Worm (Caenorhabditis elegans): Measurements from ENCODE around the gene his-4.
"Not testable (repeated sequence)": the region's sequence is repeated elsewhere in the genome, so short reads cannot be mapped to it uniquely, and the experiment has no call there.

Gene his-4

DNA sequence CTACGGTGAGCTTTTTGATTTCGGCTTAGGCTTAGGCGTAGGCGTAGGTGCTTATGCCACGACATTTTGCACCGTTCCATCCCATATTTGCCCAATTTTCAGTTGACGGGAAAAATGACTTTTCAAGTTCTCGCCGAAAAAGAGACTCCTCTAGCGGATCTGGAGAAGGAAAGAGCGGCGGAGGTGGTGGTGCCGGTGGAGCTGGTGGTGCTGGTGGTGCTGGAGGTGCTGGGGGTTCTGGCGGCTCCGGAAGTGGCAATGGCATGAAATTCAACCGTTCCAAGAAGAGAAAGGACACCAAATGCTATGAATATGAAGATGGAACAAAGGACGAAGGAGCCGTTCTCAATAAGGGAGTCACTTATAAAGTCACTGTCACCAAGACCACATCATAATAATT, 6.7 kb upstream of the his-4 start:
- no peak for TF ChIP-seq unc-62 (GFP tag; optimal IDR thresholded peaks at IDR 0.05)

ce11 chrV:16046573-16046972, 6.3 kb upstream of the his-4 start, which contains the start of gene ZK285.2:
ZK285.2 (plus strand) TSS chrV:16046873.
- no peak for TF ChIP-seq unc-62 (GFP tag; optimal IDR thresholded peaks at IDR 0.05)

DNA sequence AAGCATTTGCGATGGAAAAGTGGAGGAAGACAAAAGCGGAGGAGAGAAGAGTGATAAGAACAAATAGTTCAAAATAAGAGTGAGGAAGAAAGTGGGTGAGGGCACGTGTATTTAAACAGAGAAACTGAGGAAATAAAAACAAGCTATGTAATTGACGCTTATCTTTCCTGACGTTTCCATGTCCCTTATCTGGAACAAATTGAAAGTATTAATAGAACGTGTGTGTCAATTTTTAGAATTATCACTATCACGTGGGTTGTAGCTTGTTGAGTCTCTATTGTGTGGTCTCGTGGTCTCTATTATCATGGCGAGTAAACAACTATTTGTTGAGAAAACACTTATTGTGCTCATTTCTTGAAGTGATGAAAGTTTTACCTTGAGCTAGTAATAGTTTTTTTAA, 5.5 kb upstream of the his-4 start, which contains the start of gene T10C6.15:
Gene T10C6.15 (minus strand): TSS at position 104 of the 400 bp plus-strand sequence.
- no peak for TF ChIP-seq unc-62 (GFP tag; optimal IDR thresholded peaks at IDR 0.05)

- no peak for TF ChIP-seq unc-62 (GFP tag; optimal IDR thresholded peaks at IDR 0.05)
Observed at ce11 chrV:16043686-16044085, 3.4 kb upstream of the his-4 start.

DNA sequence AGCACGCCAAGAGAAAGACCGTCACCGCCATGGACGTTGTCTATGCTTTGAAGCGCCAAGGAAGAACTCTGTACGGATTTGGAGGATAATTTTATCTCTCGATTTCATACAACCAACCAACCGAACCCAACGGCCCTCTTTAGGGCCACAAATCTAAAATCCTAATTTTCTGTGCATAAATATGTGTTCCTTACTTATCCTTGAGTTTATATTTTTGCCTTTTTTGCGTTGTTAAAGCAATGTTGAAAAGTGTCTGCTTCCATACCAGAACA, 2.4 kb upstream of the his-4 start:
- no peak for TF ChIP-seq unc-62 (GFP tag; optimal IDR thresholded peaks at IDR 0.05)

DNA sequence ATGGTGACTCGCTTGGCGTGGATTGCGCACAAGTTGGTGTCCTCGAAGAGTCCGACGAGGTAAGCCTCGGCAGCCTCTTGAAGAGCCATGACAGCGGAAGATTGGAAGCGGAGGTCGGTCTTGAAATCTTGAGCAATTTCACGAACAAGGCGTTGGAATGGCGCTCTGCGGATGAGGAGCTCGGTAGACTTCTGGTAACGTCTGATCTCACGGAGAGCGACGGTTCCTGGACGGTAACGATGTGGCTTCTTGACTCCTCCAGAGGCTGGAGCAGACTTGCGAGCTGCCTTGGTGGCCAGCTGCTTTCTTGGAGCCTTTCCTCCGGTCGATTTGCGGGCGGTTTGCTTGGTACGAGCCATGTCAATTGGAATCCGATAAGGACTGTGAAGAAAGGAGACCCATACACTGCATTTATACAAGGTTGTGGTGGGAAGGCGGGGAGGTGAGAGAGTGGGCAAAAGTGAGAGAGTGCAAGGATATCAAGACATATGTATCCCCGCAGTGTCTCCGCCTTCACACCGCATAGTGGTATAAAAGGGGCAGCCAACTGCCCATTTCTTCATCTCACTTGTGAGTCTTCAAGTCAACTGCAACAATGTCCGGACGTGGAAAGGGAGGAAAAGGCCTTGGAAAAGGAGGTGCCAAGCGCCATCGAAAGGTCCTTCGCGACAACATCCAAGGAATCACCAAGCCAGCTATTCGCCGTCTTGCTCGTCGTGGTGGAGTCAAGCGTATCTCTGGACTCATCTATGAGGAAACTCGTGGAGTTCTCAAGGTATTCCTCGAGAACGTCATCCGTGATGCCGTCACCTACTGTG, 1.8 kb upstream of the his-4 start, which contains the start of the genes his-2 and his-1:
Gene his-2 (minus strand): TSS at position 359 of the 818 bp plus-strand sequence.
Gene his-1 (plus strand): TSS at position 596 of the 818 bp plus-strand sequence.
- not testable (repeated sequence) for TF ChIP-seq unc-62 (GFP tag; optimal IDR thresholded peaks at IDR 0.05)

DNA sequence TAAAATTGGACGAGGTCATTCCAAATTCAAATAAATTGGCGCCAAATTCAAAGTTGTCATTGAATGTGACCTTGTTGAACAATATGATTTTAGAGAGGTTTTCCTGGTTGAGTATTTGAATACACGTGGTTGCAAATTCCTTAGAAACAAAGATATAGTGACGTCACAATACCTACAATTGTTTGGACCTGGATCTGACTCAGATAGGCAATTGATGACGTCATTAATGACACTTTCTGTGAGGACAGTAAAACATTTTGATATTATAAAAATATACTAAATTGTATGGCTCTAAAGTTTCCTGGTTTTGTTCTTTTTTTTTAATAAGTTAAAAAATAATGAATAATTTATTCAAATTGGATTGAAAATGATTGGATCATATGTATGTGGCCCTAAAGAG, 1.1 kb upstream of the his-4 start:
- TF ChIP-seq unc-62 (GFP tag; optimal IDR thresholded peaks at IDR 0.05), result no peak

ce11 chrV:16036166-16036565, 4.1 kb downstream of the his-4 start, which contains the start of gene T10C6.10:
T10C6.10 (plus strand) TSS chrV:16036413.
- no peak for TF ChIP-seq unc-62 (GFP tag; optimal IDR thresholded peaks at IDR 0.05)

ce11 chrV:16033491-16033890, 6.8 kb downstream of the his-4 start:
- TF ChIP-seq unc-62 (GFP tag; optimal IDR thresholded peaks at IDR 0.05), result no peak

- no peak for TF ChIP-seq unc-62 (GFP tag; optimal IDR thresholded peaks at IDR 0.05)
Observed at ce11 chrV:16032761-16033160, 7.6 kb downstream of the his-4 start, which contains the start of gene T10C6.16. T10C6.16 (minus strand) TSS chrV:16033005.

DNA sequence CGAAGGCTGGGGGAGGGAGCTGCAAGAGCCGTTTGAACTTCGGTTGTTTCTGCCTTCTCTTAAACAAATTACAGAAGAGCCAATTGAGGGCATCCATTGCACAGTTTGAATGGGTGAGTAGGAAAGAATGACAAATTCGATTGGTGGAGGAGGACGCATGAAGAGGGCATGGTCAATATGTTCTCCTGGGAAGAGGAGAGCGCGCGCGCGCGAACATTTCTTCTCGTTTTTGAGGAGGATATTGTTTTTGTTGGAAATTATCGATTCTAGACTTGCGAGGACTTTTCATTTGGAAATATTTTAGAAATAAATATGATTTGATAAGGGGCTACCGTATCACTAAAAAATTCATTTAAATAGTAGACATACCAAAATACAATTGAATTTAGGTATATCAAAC, 8.7 kb downstream of the his-4 start, which contains the start of gene T10C6.7:
Gene T10C6.7 (minus strand): TSS at position 143 of the 400 bp plus-strand sequence.
- no peak for TF ChIP-seq unc-62 (GFP tag; optimal IDR thresholded peaks at IDR 0.05)

ce11 chrV:16029237-16029636, 11.1 kb downstream of the his-4 start:
- TF ChIP-seq unc-62 (GFP tag; optimal IDR thresholded peaks at IDR 0.05), result no peak

DNA sequence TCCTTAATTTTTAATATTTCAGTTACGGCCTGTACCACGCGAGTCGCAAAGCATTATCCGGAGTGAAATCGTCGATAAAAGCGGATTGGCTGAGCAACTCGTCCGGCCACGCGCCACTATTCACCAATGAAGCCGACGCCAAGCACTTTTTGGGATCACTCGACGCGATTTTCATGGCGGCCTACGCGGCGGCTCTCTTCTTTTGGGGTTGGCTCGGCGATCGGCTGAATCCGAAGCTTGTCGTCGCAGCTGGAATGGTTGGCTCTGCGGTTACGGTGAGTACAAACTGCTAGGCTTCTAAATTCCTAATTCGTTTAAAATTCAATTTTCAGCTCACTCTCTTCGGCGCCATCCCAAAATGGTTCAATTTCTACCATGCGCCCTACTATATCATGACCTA, 15.4 kb downstream of the his-4 start:
- TF ChIP-seq unc-62 (GFP tag; optimal IDR thresholded peaks at IDR 0.05), result no peak

ce11 chrV:16024300-16024699, 16.0 kb downstream of the his-4 start, which contains the start of gene T10C6.6:
T10C6.6 (plus strand) TSS chrV:16024326.
- no peak for TF ChIP-seq unc-62 (GFP tag; optimal IDR thresholded peaks at IDR 0.05)

- no peak for TF ChIP-seq unc-62 (GFP tag; optimal IDR thresholded peaks at IDR 0.05)
Observed at ce11 chrV:16023559-16023958, 16.8 kb downstream of the his-4 start.

DNA sequence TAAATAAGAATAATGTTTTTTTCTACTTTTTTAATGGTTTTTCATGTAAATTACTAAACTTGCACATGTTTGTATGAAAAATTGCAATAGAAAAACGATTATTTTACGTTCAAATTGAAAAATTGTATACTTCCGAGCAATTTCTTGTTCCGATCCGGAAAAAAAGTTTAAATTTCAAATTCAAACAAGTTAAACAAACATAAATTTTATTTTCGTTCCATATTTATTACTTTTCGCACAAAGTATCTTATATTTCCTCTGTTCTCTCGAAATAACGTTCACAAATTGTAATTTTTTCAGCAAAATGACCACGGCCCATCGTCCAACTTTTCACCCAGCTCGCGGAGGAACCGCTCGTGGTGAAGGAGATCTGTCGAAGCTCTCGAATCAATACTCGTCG, 17.3 kb downstream of the his-4 start, which contains the start of gene cwc-15:
Gene cwc-15 (plus strand): TSS at position 301 of the 400 bp plus-strand sequence.
- TF ChIP-seq unc-62 (GFP tag; optimal IDR thresholded peaks at IDR 0.05), result no peak

DNA sequence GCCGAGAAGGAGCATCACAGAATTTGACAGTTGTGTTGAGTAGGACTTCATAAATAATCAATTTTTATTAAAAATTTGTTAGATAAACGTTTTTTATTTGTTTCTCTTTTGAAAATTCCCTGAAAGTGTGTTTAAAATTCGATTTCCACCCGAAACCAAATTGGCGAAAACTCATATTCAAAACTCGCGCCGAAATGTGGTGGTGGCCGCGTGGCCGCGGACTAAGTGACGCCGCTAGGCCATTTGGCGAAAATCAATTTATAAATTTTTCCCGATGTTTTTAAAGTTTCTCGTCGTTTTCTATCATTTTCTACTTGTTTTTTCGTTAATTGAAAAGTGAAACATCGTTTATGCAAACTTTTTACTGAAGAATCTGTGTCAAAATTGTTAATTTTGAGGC, 17.7 kb downstream of the his-4 start:
- no peak for TF ChIP-seq unc-62 (GFP tag; optimal IDR thresholded peaks at IDR 0.05)

Measured in whole organism, dauer.